Worm (Caenorhabditis elegans) whole organism, L4 larva: ENCODE measurements around the gene Y105C5A.508.

Experiments
- ama-1 ChIP-seq: fragments of 150-350 bp; optimal IDR thresholded peaks from 2 replicates; lab custom pipeline; 2014; ENCODE audit warnings: inconsistent platforms, mixed read lengths
- fos-1 ChIP-seq: fragments of 150-350 bp; optimal IDR thresholded peaks from 2 replicates; lab custom pipeline; 2014; ENCODE audit warnings: missing biosample characterization, missing genetic modification characterization
- jun-1 ChIP-seq: fragments of 150-350 bp; optimal IDR thresholded peaks from 2 replicates; lab custom pipeline; 2014; ENCODE audit warnings: missing biosample characterization, missing genetic modification reagents, missing genetic modification characterization
- lir-3 ChIP-seq: sonication (generic microtip); optimal IDR thresholded peaks from 2 replicates; lab custom pipeline; 2016; ENCODE audit warnings: mild to moderate bottlenecking, missing genetic modification characterization, missing compliant biosample characterization
- madf-9 ChIP-seq: fragments of 200-800 bp; sonication (Bioruptor generic); conservative IDR thresholded peaks from 2 replicates; pipeline ENCODE4 v1.3.6; 2022; ENCODE audit warnings: missing genetic modification reagents, missing genetic modification characterization, missing compliant biosample characterization
- mep-1 ChIP-seq: fragments of 150-350 bp; sonication (generic microtip); optimal IDR thresholded peaks from 3 replicates; lab custom pipeline; 2014; ENCODE audit warnings: missing biosample characterization, missing genetic modification characterization
- mxl-3 ChIP-seq: fragments of 200-800 bp; sonication (Bioruptor generic); optimal IDR thresholded peaks from 2 replicates; lab custom pipeline; 2018; ENCODE audit warnings: mild to moderate bottlenecking, missing genetic modification characterization, missing compliant biosample characterization
- pqm-1 ChIP-seq: sonication (generic microtip); optimal IDR thresholded peaks from 2 replicates; lab custom pipeline; 2017; ENCODE audit warnings: missing biosample characterization, missing genetic modification characterization
- snpc-4 ChIP-seq: fragments of 150-350 bp; optimal IDR thresholded peaks from 2 replicates; lab custom pipeline; 2014; ENCODE audit warnings: missing biosample characterization, missing genetic modification characterization
- unc-130 ChIP-seq: sonication (generic microtip); optimal IDR thresholded peaks from 2 replicates; lab custom pipeline; 2016; ENCODE audit warnings: missing genetic modification reagents, missing genetic modification characterization, missing compliant biosample characterization

DNA sequence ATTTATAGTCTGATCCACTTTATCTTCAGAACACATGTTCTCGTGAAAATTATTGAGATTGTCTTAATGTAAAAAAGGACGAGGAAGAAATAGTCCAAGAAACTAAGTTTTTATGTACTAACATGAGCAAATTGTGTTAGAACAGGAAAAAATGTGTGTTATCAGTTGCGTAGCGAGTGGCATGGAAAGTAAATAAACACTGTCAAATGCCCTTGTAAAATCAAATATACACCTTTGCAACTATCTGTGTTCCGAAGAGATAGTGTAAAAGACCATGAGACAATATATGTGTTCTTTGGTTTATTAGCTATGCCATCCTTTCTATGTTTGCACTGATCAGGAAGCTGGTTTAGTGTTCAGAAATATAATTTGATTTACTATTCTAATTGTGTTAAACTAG is 9.4 kb downstream of the Y105C5A.508 start:
- TF ChIP-seq jun-1 (tag; lab: Kevin White, UChicago): no peak
- TF ChIP-seq snpc-4 (tag; lab: Kevin White, UChicago): no peak
- TF ChIP-seq pqm-1 (tag; lab: Kevin White, UChicago): peak; percentile 51
- no peak for TF ChIP-seq ama-1
- no peak for TF ChIP-seq mep-1 (tag; lab: Kevin White, UChicago)
- no peak for TF ChIP-seq fos-1 (tag; lab: Kevin White, UChicago)
- TF ChIP-seq lir-3 (tag; lab: Kevin White, UChicago): no peak
- no peak for TF ChIP-seq unc-130
- TF ChIP-seq madf-9: no peak
- TF ChIP-seq mxl-3: no peak
